Worm (Caenorhabditis elegans): ENCODE measurements around the gene Y39A1A.2.

- TF ChIP-seq egrh-3 (GFP tag; IDR thresholded peaks at IDR 0.05) (no peak), ztf-6 (GFP tag; IDR thresholded peaks at IDR 0.05) (no peak), T07F8.4 (tag; optimal IDR thresholded peaks at IDR 0.05) (no peak), sdz-38 (tag; optimal IDR thresholded peaks at IDR 0.05) (no peak), F55B11.4 (tag; optimal IDR thresholded peaks at IDR 0.05; ENCODE audit: borderline replicate concordance, insufficient read depth) (no peak), lsy-27 (tag; optimal IDR thresholded peaks at IDR 0.05; ENCODE audit: borderline replicate concordance, insufficient read depth) (no peak), lsl-1 (GFP tag; optimal IDR thresholded peaks at IDR 0.05) (no peak)
Observed at ce11 chrIII:10565926-10566325, 37.4 kb downstream of the Y39A1A.2 start, which contains the start of gene acdh-11.
